Fruit fly (Drosophila melanogaster): ENCODE results near the gene CG33080.

The CG33080 gene

dm6 chrX:5746864-5747861 is 29.6 kb upstream of the CG33080 start, which contains the start of the genes IntS6 and Rtel1 (continued):
- TF ChIP-seq CG17612 (GFP tag; IDR thresholded peaks at IDR 0.05): peak; percentile 80
- TF ChIP-seq CG8388 (GFP tag; optimal IDR thresholded peaks at IDR 0.05): peak; percentile 87
- TF ChIP-seq NFAT (GFP tag; IDR thresholded peaks at IDR 0.05): peak; percentile 85
- TF ChIP-seq CG1602 (GFP tag; optimal IDR thresholded peaks at IDR 0.05): peak; percentile 88
- peak; percentile 1 to 14 for TF ChIP-seq tll (GFP tag; optimal IDR thresholded peaks at IDR 0.05)
- TF ChIP-seq ham (GFP tag; IDR thresholded peaks at IDR 0.05): peak; percentile 83
- TF ChIP-seq exex (tag; optimal IDR thresholded peaks at IDR 0.05): peak; percentile 73
- TF ChIP-seq zfh2 (GFP tag; optimal IDR thresholded peaks at IDR 0.05): peak; percentile 95
- peak; percentile 90 for TF ChIP-seq nmo (GFP tag; optimal IDR thresholded peaks at IDR 0.05)
- TF ChIP-seq mirr (GFP tag; optimal IDR thresholded peaks at IDR 0.05): peak; percentile 97
- TF ChIP-seq Ssrp (tag; optimal IDR thresholded peaks at IDR 0.05): peak; percentile 86
- peak; percentile 89 for TF ChIP-seq CG16863 (GFP tag; optimal IDR thresholded peaks at IDR 0.05)
- TF ChIP-seq TFAM (GFP tag; optimal IDR thresholded peaks at IDR 0.05): no peak
- TF ChIP-seq HLH4C (GFP tag; IDR thresholded peaks at IDR 0.05; ENCODE audit: partially characterized antibody): peak; percentile 47; the same call in 1 of the 3 replicates
- TF ChIP-seq CG2202 (tag; optimal IDR thresholded peaks at IDR 0.05): peak; percentile 56
- peak; percentile 81 for TF ChIP-seq CG14050 (GFP tag; IDR thresholded peaks at IDR 0.05)
- TF ChIP-seq CG5245 (GFP tag; optimal IDR thresholded peaks at IDR 0.05): peak; percentile 72
- TF ChIP-seq Oli (tag; optimal IDR thresholded peaks at IDR 0.05): peak; percentile 89
- peak; percentile 84 for TF ChIP-seq CG9727 (GFP tag; optimal IDR thresholded peaks at IDR 0.05)
- peak; percentile 38 for TF ChIP-seq CG15073 (GFP tag; optimal IDR thresholded peaks at IDR 0.05)
- TF ChIP-seq CG14014 (GFP tag; IDR thresholded peaks at IDR 0.05): peak; percentile 93
- peak; percentile 93 for TF ChIP-seq pum (GFP tag; optimal IDR thresholded peaks at IDR 0.05)
- peak; percentile 91 for TF ChIP-seq Fer3 (tag; optimal IDR thresholded peaks at IDR 0.05)
- TF ChIP-seq Hey (tag; optimal IDR thresholded peaks at IDR 0.05): peak; percentile 67
- TF ChIP-seq Bteb2 (GFP tag; optimal IDR thresholded peaks at IDR 0.05): peak; percentile 86
- peak; percentile 91 for TF ChIP-seq CG3281 (GFP tag; optimal IDR thresholded peaks at IDR 0.05)
- TF ChIP-seq hb (GFP tag; IDR thresholded peaks at IDR 0.05; ENCODE audit: partially characterized antibody): no peak
- TF ChIP-seq CG30403 (GFP tag; optimal IDR thresholded peaks at IDR 0.05): peak; percentile 94
- TF ChIP-seq Xrp1 (GFP tag; IDR thresholded peaks at IDR 0.05): peak; percentile 91
- TF ChIP-seq Rx (GFP tag; IDR thresholded peaks at IDR 0.05): peak; percentile 83
- TF ChIP-seq Nf-YA (GFP tag; IDR thresholded peaks at IDR 0.05): peak; percentile 78
- peak; percentile 92 for TF ChIP-seq vvl (GFP tag; IDR thresholded peaks at IDR 0.05)
- peak; percentile 63; the same call in 1 of the 3 replicates for TF ChIP-seq sr (GFP tag; IDR thresholded peaks at IDR 0.05)
- peak; percentile 89 for TF ChIP-seq CG13624 (GFP tag; optimal IDR thresholded peaks at IDR 0.05)
- peak; percentile 93 for TF ChIP-seq CG32532 (GFP tag; IDR thresholded peaks at IDR 0.05)
- 0 out of 4 replicates have a peak, but pooled peaks have one; percentile 24 for TF ChIP-seq Dll (GFP tag; IDR thresholded peaks at IDR 0.05; ENCODE audit: partially characterized antibody)
- TF ChIP-seq Kr (GFP tag; optimal IDR thresholded peaks at IDR 0.05): peak; percentile 2
- peak; percentile 91 for TF ChIP-seq CG9609 (GFP tag; optimal IDR thresholded peaks at IDR 0.05)
- peak; percentile 88 for TF ChIP-seq CG4328 (GFP tag; optimal IDR thresholded peaks at IDR 0.05)
- peak; percentile 43 for TF ChIP-seq CG6254 (GFP tag; optimal IDR thresholded peaks at IDR 0.05)
- TF ChIP-seq CG32772 (GFP tag; IDR thresholded peaks at IDR 0.05): peak; percentile 85
- TF ChIP-seq lov (optimal IDR thresholded peaks at IDR 0.05): no peak
- peak; percentile 68; the same call in 1 of the 3 replicates for TF ChIP-seq lov (GFP tag; IDR thresholded peaks at IDR 0.05)
- TF ChIP-seq gt (GFP tag; IDR thresholded peaks at IDR 0.05): peak; percentile 61; the same call in 1 of the 2 replicates
- peak; percentile 83 for TF ChIP-seq CG34422 (GFP tag; IDR thresholded peaks at IDR 0.05)
- TF ChIP-seq pzg (GFP tag; optimal IDR thresholded peaks at IDR 0.05): peak; percentile 65
- peak; percentile 62 for TF ChIP-seq E2f2 (GFP tag; IDR thresholded peaks at IDR 0.05)
- peak; percentile 87 for TF ChIP-seq az2 (GFP tag; optimal IDR thresholded peaks at IDR 0.05)

Measured in whole organism, embryonic.